Worm (Caenorhabditis elegans) whole organism, late embryonic: Measurements from ENCODE around the gene cpsf-2.

ENCODE experiments used
- ceh-48 ChIP-seq: sonication (generic microtip); optimal IDR thresholded peaks from 2 replicates; lab custom pipeline; 2016; ENCODE audit warnings: missing genetic modification characterization, inconsistent platforms, missing compliant biosample characterization
- ceh-9 ChIP-seq: sonication (generic microtip); optimal IDR thresholded peaks from 2 replicates; lab custom pipeline; 2016; ENCODE audit warnings: mild to moderate bottlenecking, missing genetic modification characterization, inconsistent platforms, missing compliant biosample characterization
- dmd-4 ChIP-seq: sonication (generic microtip); optimal IDR thresholded peaks from 2 replicates; lab custom pipeline; 2016; ENCODE audit warnings: borderline replicate concordance, missing genetic modification characterization, missing compliant biosample characterization
- elt-4 ChIP-seq: sonication (generic microtip); optimal IDR thresholded peaks from 2 replicates; lab custom pipeline; 2016; ENCODE audit warnings: missing genetic modification characterization, missing compliant biosample characterization
- mec-3 ChIP-seq: sonication (generic microtip); optimal IDR thresholded peaks from 2 replicates; lab custom pipeline; 2016; ENCODE audit warnings: borderline replicate concordance, missing genetic modification characterization, missing compliant biosample characterization
- pha-4 ChIP-seq: fragments of 150-350 bp; optimal IDR thresholded peaks from 2 replicates; lab custom pipeline; 2018; ENCODE audit warnings: missing biosample characterization, missing genetic modification reagents, missing genetic modification characterization
- pqm-1 ChIP-seq: sonication (generic microtip); optimal IDR thresholded peaks from 2 replicates; lab custom pipeline; 2016; ENCODE audit warnings: missing genetic modification characterization, missing compliant biosample characterization
- tbx-2 ChIP-seq: sonication (generic microtip); optimal IDR thresholded peaks from 2 replicates; lab custom pipeline; 2016; ENCODE audit warnings: missing genetic modification characterization, missing compliant biosample characterization
- unc-55 ChIP-seq: sonication (generic microtip); optimal IDR thresholded peaks from 2 replicates; lab custom pipeline; 2017; ENCODE audit warnings: missing biosample characterization, missing genetic modification reagents, missing genetic modification characterization

ce11 chrV:7147370-7147769 is 31.6 kb upstream of the cpsf-2 start, which contains the start of gene ugt-38:
- TF ChIP-seq ceh-9 (no peak), mec-3 (tag; lab: Kevin White, UChicago) (no peak), pha-4 (tag; lab: Kevin White, UChicago) (no peak), pqm-1 (no peak), tbx-2 (tag; lab: Kevin White, UChicago) (no peak), unc-55 (GFP tag; lab: Kevin White, UChicago) (no peak), dmd-4 (tag; lab: Kevin White, UChicago) (no peak), ceh-48 (tag; lab: Kevin White, UChicago) (no peak), elt-4 (tag; lab: Kevin White, UChicago) (no peak)
